Worm (Caenorhabditis elegans): Measurements from ENCODE around the gene mecr-1.

The mecr-1 gene

ce11 chrII:13199674-13200215 lies 12.6 kb upstream of the mecr-1 start, which contains the start of gene btf-1 (continued):
- TF ChIP-seq F33H1.4 (GFP tag; IDR thresholded peaks at IDR 0.05) (no peak; the same call in 1 of the 2 replicates), C17E4.6 (GFP tag; IDR thresholded peaks at IDR 0.05) (0 out of 2 replicates have a peak, but pooled peaks have one; percentile 46), Y53F4B.3 (GFP tag; IDR thresholded peaks at IDR 0.05) (no peak), F23B12.7 (tag; optimal IDR thresholded peaks at IDR 0.05; ENCODE audit: insufficient read depth) (no peak), F22D6.2 (tag; optimal IDR thresholded peaks at IDR 0.05) (no peak), attf-3 (GFP tag; conservative IDR thresholded peaks at IDR 0.05) (peak; percentile 69), Y53G8AR.9 (GFP tag; conservative IDR thresholded peaks at IDR 0.05) (peak; percentile 76; the same call in 1 of the 2 replicates), unc-62 (GFP tag; optimal IDR thresholded peaks at IDR 0.05) (no peak), B0261.1 (tag; optimal IDR thresholded peaks at IDR 0.05) (no peak), bed-1 (GFP tag; IDR thresholded peaks at IDR 0.05) (no peak), xnd-1 (tag; optimal IDR thresholded peaks at IDR 0.05) (no peak), ZK185.1 (tag; optimal IDR thresholded peaks at IDR 0.05; ENCODE audit: poor library complexity, severe bottlenecking) (no peak), K11D2.4 (GFP tag; IDR thresholded peaks at IDR 0.05) (peak; percentile 80), F39B2.1 (GFP tag; IDR thresholded peaks at IDR 0.05) (no peak), B0019.2 (GFP tag; conservative IDR thresholded peaks at IDR 0.05) (no peak), D2030.7 (GFP tag; IDR thresholded peaks at IDR 0.05) (0 out of 2 replicates have a peak, but pooled peaks have one; percentile 20), B0035.1 (tag; optimal IDR thresholded peaks at IDR 0.05) (peak; percentile 43), madf-8 (GFP tag; conservative IDR thresholded peaks at IDR 0.05) (no peak), nhr-179 (tag; optimal IDR thresholded peaks at IDR 0.05) (no peak), F57A8.1 (GFP tag; optimal IDR thresholded peaks at IDR 0.05) (no peak), sea-2 (GFP tag; IDR thresholded peaks at IDR 0.05) (no peak), rpc-1 (optimal IDR thresholded peaks at IDR 0.05) (no peak), rpc-1 (tag; optimal IDR thresholded peaks at IDR 0.05) (no peak), nhr-80 (tag; optimal IDR thresholded peaks at IDR 0.05) (no peak), lin-54 (GFP tag; optimal IDR thresholded peaks at IDR 0.05) (peak; percentile 92), lsl-1 (GFP tag; optimal IDR thresholded peaks at IDR 0.05) (peak; percentile 27), attf-5 (GFP tag; optimal IDR thresholded peaks at IDR 0.05) (peak; percentile 58), madf-6 (GFP tag; IDR thresholded peaks at IDR 0.05) (no peak; the same call in 1 of the 2 replicates), ceh-40 (GFP tag; IDR thresholded peaks at IDR 0.05) (no peak), snpc-1.3 (tag; optimal IDR thresholded peaks at IDR 0.05; ENCODE audit: insufficient read depth) (peak; percentile 42), aptf-2 (GFP tag; conservative IDR thresholded peaks at IDR 0.05) (no peak), fkh-3 (tag; optimal IDR thresholded peaks at IDR 0.05) (no peak), chd-7 (tag; optimal IDR thresholded peaks at IDR 0.05) (no peak)

ce11 chrII:13198845-13199244 lies 11.7 kb upstream of the mecr-1 start:
- TF ChIP-seq D2030.7 (GFP tag; IDR thresholded peaks at IDR 0.05) (no peak), ceh-100 (GFP tag; IDR thresholded peaks at IDR 0.05) (peak; percentile 60), attf-3 (GFP tag; conservative IDR thresholded peaks at IDR 0.05) (0 out of 2 replicates have a peak, but pooled peaks have one; percentile 8), Y67H2A.10 (GFP tag; conservative IDR thresholded peaks at IDR 0.05) (no peak), ets-4 (GFP tag; optimal IDR thresholded peaks at IDR 0.05) (no peak), hmg-1.2 (GFP tag; IDR thresholded peaks at IDR 0.05) (no peak), nfyb-1 (GFP tag; IDR thresholded peaks at IDR 0.05) (no peak), C17E4.6 (GFP tag; IDR thresholded peaks at IDR 0.05) (no peak), snpc-3.4 (tag; optimal IDR thresholded peaks at IDR 0.05) (no peak), hsf-1 (GFP tag; IDR thresholded peaks at IDR 0.05) (0 out of 2 replicates have a peak, but pooled peaks have one; percentile 23), ceh-79 (tag; optimal IDR thresholded peaks at IDR 0.05) (no peak)

All from whole organism, young adult.